Worm (Caenorhabditis elegans) whole organism, L1 larva: ENCODE results near the gene F19F10.3.

Source experiments
- C04F5.9 ChIP-seq: sonication (generic microtip); optimal IDR thresholded peaks from 2 replicates; lab custom pipeline; 2016; ENCODE audit warnings: missing genetic modification characterization, missing compliant biosample characterization
- C16A3.4 ChIP-seq: fragments of 150-350 bp; optimal IDR thresholded peaks from 2 replicates; lab custom pipeline; 2014; ENCODE audit warnings: missing biosample characterization, missing genetic modification characterization
- Y116A8C.19 ChIP-seq: sonication (generic microtip); optimal IDR thresholded peaks from 2 replicates; lab custom pipeline; 2016; ENCODE audit warnings: missing compliant biosample characterization, missing genetic modification characterization, borderline replicate concordance
- aha-1 ChIP-seq: fragments of 150-350 bp; optimal IDR thresholded peaks from 2 replicates; lab custom pipeline; 2014; ENCODE audit warnings: missing biosample characterization, missing genetic modification characterization
- alr-1 ChIP-seq: fragments of 200-800 bp; sonication (Bioruptor generic); optimal IDR thresholded peaks from 2 replicates; lab custom pipeline; 2018; ENCODE audit warnings: borderline replicate concordance, mild to moderate bottlenecking, missing genetic modification characterization, missing compliant biosample characterization
- ceh-63 ChIP-seq: fragments of 200-800 bp; sonication (Bioruptor generic); optimal IDR thresholded peaks from 2 replicates; lab custom pipeline; 2018; ENCODE audit warnings: mild to moderate bottlenecking, missing genetic modification characterization, missing compliant biosample characterization
- ceh-8 ChIP-seq: fragments of 200-800 bp; sonication (Bioruptor generic); optimal IDR thresholded peaks from 2 replicates; lab custom pipeline; 2018; ENCODE audit warnings: mild to moderate bottlenecking, missing genetic modification characterization, moderate library complexity, missing compliant biosample characterization
- ceh-82 ChIP-seq, 3 experiments: fragments of 150-350 bp in 1 of 3; sonication (generic microtip) in 2 of 3; optimal IDR thresholded peaks; 2 replicates each; lab custom pipeline; 2014 to 2017; ENCODE audit warnings: missing biosample characterization in 3 of 3, missing genetic modification characterization in 3 of 3
- ceh-90 ChIP-seq: sonication (generic microtip); optimal IDR thresholded peaks from 2 replicates; lab custom pipeline; 2016; ENCODE audit warnings: missing genetic modification characterization, missing compliant biosample characterization
- ces-1 ChIP-seq: fragments of 150-350 bp; optimal IDR thresholded peaks from 2 replicates; lab custom pipeline; 2014; ENCODE audit warnings: missing biosample characterization, missing genetic modification reagents, missing genetic modification characterization
- efl-3 ChIP-seq: fragments of 200-800 bp; sonication (Bioruptor generic); optimal IDR thresholded peaks from 2 replicates; lab custom pipeline; 2018; ENCODE audit warnings: mild to moderate bottlenecking, missing genetic modification characterization, missing compliant biosample characterization
- egl-27 ChIP-seq, 2 experiments: fragments of 150-350 bp in 1 of 2; sonication (generic microtip); optimal IDR thresholded peaks; 3 replicates each; lab custom pipeline; 2017 to 2018; ENCODE audit warnings: missing biosample characterization in 2 of 2, missing genetic modification characterization in 2 of 2, missing genetic modification reagents in 2 of 2
- elt-3 ChIP-seq, 6 experiments: fragments of 150-350 bp in 1 of 6; sonication (generic microtip); optimal IDR thresholded peaks; 2 replicates each; lab custom pipeline; 2017 to 2018; ENCODE audit warnings: missing biosample characterization in 6 of 6, missing genetic modification characterization in 6 of 6, inconsistent platforms in 1 of 6
- fkh-4 ChIP-seq: sonication (generic microtip); optimal IDR thresholded peaks from 2 replicates; lab custom pipeline; 2016; ENCODE audit warnings: missing compliant biosample characterization, missing genetic modification characterization, borderline replicate concordance
- grh-1 ChIP-seq: fragments of 200-800 bp; sonication (Bioruptor generic); IDR thresholded peaks from 2 replicates; pipeline ENCODE4 v1.3.6; 2022; ENCODE audit warnings: missing genetic modification reagents, missing genetic modification characterization, missing compliant biosample characterization
- hpl-2 ChIP-seq: fragments of 150-350 bp; optimal IDR thresholded peaks from 2 replicates; lab custom pipeline; 2014; ENCODE audit warnings: missing biosample characterization, missing genetic modification reagents, missing genetic modification characterization
- isw-1 ChIP-seq: fragments of 200-800 bp; sonication (Bioruptor generic); IDR thresholded peaks from 2 replicates; pipeline ENCODE4 v1.3.6; 2022; ENCODE audit warnings: missing genetic modification characterization, missing compliant biosample characterization
- lin-13 ChIP-seq: fragments of 150-350 bp; optimal IDR thresholded peaks from 2 replicates; lab custom pipeline; 2014; ENCODE audit warnings: missing biosample characterization, missing genetic modification reagents, missing genetic modification characterization
- lin-39 ChIP-seq: fragments of 150-350 bp; optimal IDR thresholded peaks from 2 replicates; lab custom pipeline; 2014; ENCODE audit warnings: missing biosample characterization, missing genetic modification reagents, missing genetic modification characterization
- lir-3 ChIP-seq: sonication (generic microtip); optimal IDR thresholded peaks from 2 replicates; lab custom pipeline; 2016; ENCODE audit warnings: mild to moderate bottlenecking, missing genetic modification characterization, moderate library complexity, missing compliant biosample characterization; ENCODE audit not compliant: poor library complexity
- mab-9 ChIP-seq: fragments of 200-800 bp; sonication (Bioruptor generic); IDR thresholded peaks from 2 replicates; pipeline ENCODE4 v1.3.6; 2022; ENCODE audit warnings: missing genetic modification reagents, missing genetic modification characterization, missing compliant biosample characterization
- mef-2 ChIP-seq: fragments of 150-350 bp; optimal IDR thresholded peaks from 2 replicates; lab custom pipeline; 2014; ENCODE audit warnings: missing biosample characterization, missing genetic modification characterization
- nhr-11 ChIP-seq: fragments of 150-350 bp; optimal IDR thresholded peaks from 2 replicates; lab custom pipeline; 2014; ENCODE audit warnings: missing biosample characterization, missing genetic modification characterization
- nhr-12 ChIP-seq: sonication (generic microtip); optimal IDR thresholded peaks from 2 replicates; lab custom pipeline; 2017; ENCODE audit warnings: missing biosample characterization, missing genetic modification characterization
- nhr-20 ChIP-seq: sonication (generic microtip); optimal IDR thresholded peaks from 2 replicates; lab custom pipeline; 2016; ENCODE audit warnings: mild to moderate bottlenecking, missing genetic modification characterization, missing compliant biosample characterization
- nhr-28 ChIP-seq: fragments of 150-350 bp; optimal IDR thresholded peaks from 2 replicates; lab custom pipeline; 2014; ENCODE audit warnings: missing biosample characterization, missing genetic modification characterization
- nhr-47 ChIP-seq: sonication (generic microtip); optimal IDR thresholded peaks from 2 replicates; lab custom pipeline; 2016; ENCODE audit warnings: mild to moderate bottlenecking, missing genetic modification characterization, moderate library complexity, missing compliant biosample characterization
- nhr-76 ChIP-seq: sonication (generic microtip); optimal IDR thresholded peaks from 2 replicates; lab custom pipeline; 2017; ENCODE audit warnings: missing biosample characterization, missing genetic modification characterization
- nhr-84 ChIP-seq: sonication (generic microtip); optimal IDR thresholded peaks from 2 replicates; lab custom pipeline; 2017; ENCODE audit warnings: missing biosample characterization, missing genetic modification characterization
- nhr-85 ChIP-seq: sonication (generic microtip); peaks from one replicate; lab custom pipeline; 2016; ENCODE audit warnings: missing genetic modification characterization, inconsistent platforms, missing compliant biosample characterization
- nhr-90 ChIP-seq: sonication (generic microtip); optimal IDR thresholded peaks from 2 replicates; lab custom pipeline; 2016; ENCODE audit warnings: mild to moderate bottlenecking, missing genetic modification characterization, missing compliant biosample characterization; ENCODE audit not compliant: poor library complexity
- pax-3 ChIP-seq: fragments of 200-800 bp; sonication (Bioruptor generic); optimal IDR thresholded peaks from 2 replicates; lab custom pipeline; 2018; ENCODE audit warnings: mild to moderate bottlenecking, missing genetic modification characterization, moderate library complexity, missing compliant biosample characterization
- rnt-1 ChIP-seq: sonication (generic microtip); optimal IDR thresholded peaks from 2 replicates; lab custom pipeline; 2016; ENCODE audit warnings: mild to moderate bottlenecking, missing genetic modification characterization, moderate library complexity, missing compliant biosample characterization
- skn-1 ChIP-seq: fragments of 150-350 bp; optimal IDR thresholded peaks from 2 replicates; lab custom pipeline; 2014; ENCODE audit warnings: missing biosample characterization, missing genetic modification characterization
- snpc-4 ChIP-seq: fragments of 150-350 bp; optimal IDR thresholded peaks from 2 replicates; lab custom pipeline; 2014; ENCODE audit warnings: missing biosample characterization, missing genetic modification characterization
- sptf-1 ChIP-seq: fragments of 150-350 bp; optimal IDR thresholded peaks from 2 replicates; lab custom pipeline; 2014; ENCODE audit warnings: missing biosample characterization, missing genetic modification characterization
- sup-37 ChIP-seq: fragments of 200-800 bp; sonication (Bioruptor generic); optimal IDR thresholded peaks from 2 replicates; lab custom pipeline; 2018; ENCODE audit warnings: mild to moderate bottlenecking, missing genetic modification characterization, missing compliant biosample characterization
- swsn-7 ChIP-seq: sonication (generic microtip); optimal IDR thresholded peaks from 2 replicates; lab custom pipeline; 2016; ENCODE audit warnings: missing genetic modification characterization, missing compliant biosample characterization
- tbx-2 ChIP-seq: sonication (generic microtip); optimal IDR thresholded peaks from 2 replicates; lab custom pipeline; 2016; ENCODE audit warnings: missing genetic modification characterization, missing compliant biosample characterization
- tlp-1 ChIP-seq: fragments of 150-350 bp; optimal IDR thresholded peaks from 2 replicates; lab custom pipeline; 2014; ENCODE audit warnings: missing biosample characterization, missing genetic modification characterization
- unc-30 ChIP-seq: sonication (generic microtip); optimal IDR thresholded peaks from 2 replicates; lab custom pipeline; 2017; ENCODE audit warnings: missing biosample characterization, missing genetic modification characterization
- unc-62 ChIP-seq: fragments of 150-350 bp; optimal IDR thresholded peaks from 2 replicates; lab custom pipeline; 2014; ENCODE audit warnings: missing biosample characterization, missing genetic modification reagents, missing genetic modification characterization
- unc-86 ChIP-seq: sonication (generic microtip); optimal IDR thresholded peaks from 2 replicates; lab custom pipeline; 2016; ENCODE audit warnings: missing genetic modification characterization, missing compliant biosample characterization
- vab-15 ChIP-seq: sonication (generic microtip); optimal IDR thresholded peaks from 2 replicates; lab custom pipeline; 2017; ENCODE audit warnings: missing genotype, mild to moderate bottlenecking, missing genetic modification characterization, missing compliant biosample characterization
- xbp-1 ChIP-seq: sonication (generic microtip); optimal IDR thresholded peaks from 2 replicates; lab custom pipeline; 2016; ENCODE audit warnings: missing genetic modification characterization, missing compliant biosample characterization
- zag-1 ChIP-seq: fragments of 150-350 bp; optimal IDR thresholded peaks from 2 replicates; lab custom pipeline; 2014; ENCODE audit warnings: missing biosample characterization, missing genetic modification characterization
- ztf-11 ChIP-seq, 2 experiments: sonication (generic microtip); optimal IDR thresholded peaks; 2 replicates each; lab custom pipeline; 2016 to 2017; ENCODE audit warnings: missing genetic modification characterization in 2 of 2, missing biosample characterization in 1 of 2, missing compliant biosample characterization in 1 of 2

F19F10.3 gene

DNA sequence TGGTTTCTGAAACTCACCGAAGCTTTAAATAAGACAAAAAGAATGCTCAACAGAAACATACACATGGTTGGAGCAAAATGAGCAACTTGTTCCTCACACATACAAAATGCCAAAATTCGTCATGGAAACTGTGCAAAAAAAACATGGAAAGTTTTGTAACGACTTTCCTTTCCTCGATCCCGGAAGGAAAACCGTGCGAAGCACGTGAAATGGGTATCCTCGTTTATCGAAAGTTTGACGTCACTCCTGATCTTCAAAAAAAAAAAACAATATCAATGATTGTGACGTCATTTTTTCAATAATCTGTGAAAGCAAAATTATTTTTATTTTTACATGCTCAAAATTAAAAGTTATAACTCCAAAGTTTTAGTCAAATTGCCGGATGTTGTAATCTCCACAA, 18.4 kb downstream of the F19F10.3 start, which contains the start of gene clec-212:
Gene clec-212, minus strand, starts transcription at position 101 of the 400 bp plus-strand sequence.
- no peak for TF ChIP-seq aha-1 (tag; lab: Kevin White, UChicago)
- no peak for TF ChIP-seq ceh-8
- TF ChIP-seq egl-27 (tag; optimal IDR thresholded peaks at IDR 0.05; lab: Kevin White, UChicago) = no peak
- no peak for TF ChIP-seq C04F5.9 (tag; lab: Kevin White, UChicago)
- no peak for TF ChIP-seq nhr-20 (tag; lab: Kevin White, UChicago)
- no peak for TF ChIP-seq ztf-11 (tag; optimal IDR thresholded peaks at IDR 0.05; lab: Kevin White, UChicago)
- TF ChIP-seq nhr-84 = no peak
- no peak for TF ChIP-seq tlp-1 (tag; lab: Kevin White, UChicago)
- no peak for TF ChIP-seq ceh-90 (tag; lab: Kevin White, UChicago)
- TF ChIP-seq nhr-11 (tag; lab: Kevin White, UChicago) = no peak
- TF ChIP-seq nhr-47 (tag; lab: Kevin White, UChicago) = no peak
- TF ChIP-seq unc-30 (tag; lab: Kevin White, UChicago) = no peak
- TF ChIP-seq tbx-2 (tag; lab: Kevin White, UChicago) = no peak
- TF ChIP-seq alr-1 (tag; lab: Kevin White, UChicago) = no peak
- TF ChIP-seq, all 84 proteins: peak for 0

- TF ChIP-seq fkh-4 (tag; lab: Kevin White, UChicago) (no peak), swsn-7 (tag; lab: Kevin White, UChicago) (no peak), xbp-1 (tag; lab: Kevin White, UChicago) (no peak), ceh-63 (GFP tag; lab: Kevin White, UChicago) (no peak), zag-1 (tag; lab: Kevin White, UChicago) (no peak), C04F5.9 (tag; lab: Kevin White, UChicago) (no peak), hpl-2 (GFP tag; lab: Kevin White, UChicago) (no peak), ceh-82 (tag; optimal IDR thresholded peaks at IDR 0.05; lab: Kevin White, UChicago) (no peak), mef-2 (tag; lab: Kevin White, UChicago) (no peak), lin-13 (GFP tag; lab: Kevin White, UChicago) (no peak), snpc-4 (tag; lab: Kevin White, UChicago) (no peak), unc-62 (GFP tag; lab: Kevin White, UChicago) (no peak), nhr-85 (tag; lab: Kevin White, UChicago) (no peak), efl-3 (GFP tag; lab: Kevin White, UChicago) (no peak), skn-1 (tag; lab: Kevin White, UChicago) (no peak), ceh-8 (no peak), sptf-1 (tag; lab: Kevin White, UChicago) (no peak), alr-1 (tag; lab: Kevin White, UChicago) (no peak), nhr-90 (no peak)
Measured at ce11 chrV:7570955-7571354, 19.0 kb downstream of the F19F10.3 start, which contains the start of gene F19F10.14. F19F10.14 (minus strand) TSS chrV:7571055.

- TF ChIP-seq unc-86 (tag; lab: Kevin White, UChicago) = peak; percentile 53
- TF ChIP-seq Y116A8C.19 = no peak
- no peak for TF ChIP-seq mab-9 (GFP tag; lab: Robert Waterston, UW)
- peak; percentile 48 for TF ChIP-seq lin-39
- TF ChIP-seq alr-1 (tag; lab: Kevin White, UChicago) = no peak
- TF ChIP-seq snpc-4 (tag; lab: Kevin White, UChicago) = peak; percentile 41
- no peak for TF ChIP-seq nhr-12 (tag; lab: Kevin White, UChicago)
- TF ChIP-seq C16A3.4 = peak; percentile 74
- no peak for TF ChIP-seq nhr-84
- peak; percentile 79 for TF ChIP-seq rnt-1 (tag; lab: Kevin White, UChicago)
- peak in 1 of 2 experiments; percentile 33 for TF ChIP-seq ztf-11 (tag; optimal IDR thresholded peaks at IDR 0.05; lab: Kevin White, UChicago)
- no peak for TF ChIP-seq sup-37 (GFP tag; lab: Kevin White, UChicago)
- TF ChIP-seq ces-1 (GFP tag; lab: Kevin White, UChicago) = no peak
- peak; percentile 76 for TF ChIP-seq nhr-90
- peak; percentile 72 for TF ChIP-seq tbx-2 (tag; lab: Kevin White, UChicago)
- TF ChIP-seq pax-3 = no peak
- no peak for TF ChIP-seq fkh-4 (tag; lab: Kevin White, UChicago)
- no peak for TF ChIP-seq nhr-28 (tag; lab: Kevin White, UChicago)
- TF ChIP-seq isw-1 (GFP tag; lab: Robert Waterston, UW) = peak; percentile 53
- no peak for TF ChIP-seq vab-15
- TF ChIP-seq elt-3 (tag; optimal IDR thresholded peaks at IDR 0.05; lab: Kevin White, UChicago) = peak in 2 of 6 experiments; percentile 23 to 35
- peak; percentile 18 for TF ChIP-seq lir-3 (tag; lab: Kevin White, UChicago)
- TF ChIP-seq nhr-76 (tag; lab: Kevin White, UChicago) = no peak
- TF ChIP-seq grh-1 (GFP tag; lab: Robert Waterston, UW) = peak; percentile 64
- no peak for TF ChIP-seq egl-27 (tag; optimal IDR thresholded peaks at IDR 0.05; lab: Kevin White, UChicago)
- peak; percentile 54 for TF ChIP-seq skn-1 (tag; lab: Kevin White, UChicago)
Measured at ce11 chrV:7575563-7575962, 23.6 kb downstream of the F19F10.3 start, which contains the start of the genes snu-66 and ints-9. snu-66 (minus strand) TSS chrV:7575670. ints-9 (plus strand) TSS chrV:7575802.
